Worm (Caenorhabditis elegans) whole organism, mixed stage, embryonic: ENCODE data around the gene spp-12.
A peak's percentile ranks its signal among the peaks of the same experiment; 100 is the strongest.

ENCODE experiments used
- M03D4.4 ChIP-seq: sonication (generic microtip); optimal IDR thresholded peaks from 2 replicates; lab custom pipeline; 2017; ENCODE audit warnings: mild to moderate bottlenecking, missing genetic modification characterization, missing compliant biosample characterization
- bed-3 ChIP-seq: fragments of 200-800 bp; sonication (Bioruptor generic); optimal IDR thresholded peaks from 3 replicates; lab custom pipeline; 2018; ENCODE audit warnings: mild to moderate bottlenecking, missing genetic modification characterization, moderate library complexity, missing compliant biosample characterization
- blmp-1 ChIP-seq: fragments of 150-350 bp; optimal IDR thresholded peaks from 2 replicates; lab custom pipeline; 2014; ENCODE audit warnings: missing biosample characterization, missing genetic modification characterization
- ceh-39 ChIP-seq: fragments of 150-350 bp; optimal IDR thresholded peaks from 2 replicates; lab custom pipeline; 2014; ENCODE audit warnings: missing biosample characterization, missing genetic modification characterization
- ceh-43 ChIP-seq: fragments of 200-800 bp; sonication (Bioruptor generic); optimal IDR thresholded peaks from 2 replicates; lab custom pipeline; 2018; ENCODE audit warnings: mild to moderate bottlenecking, missing genetic modification characterization, moderate library complexity, missing compliant biosample characterization
- ceh-83 ChIP-seq: fragments of 200-800 bp; sonication (Bioruptor generic); optimal IDR thresholded peaks from 2 replicates; lab custom pipeline; 2018; ENCODE audit warnings: mild to moderate bottlenecking, missing genetic modification characterization, missing compliant biosample characterization
- ces-1 ChIP-seq: fragments of 150-350 bp; optimal IDR thresholded peaks from 2 replicates; lab custom pipeline; 2014; ENCODE audit warnings: missing biosample characterization, missing genetic modification reagents, missing genetic modification characterization
- cnd-1 ChIP-seq: fragments of 200-800 bp; sonication (Bioruptor generic); optimal IDR thresholded peaks from 2 replicates; lab custom pipeline; 2018; ENCODE audit warnings: mild to moderate bottlenecking, missing genetic modification characterization, missing compliant biosample characterization
- drap-1 ChIP-seq: fragments of 200-800 bp; sonication (Bioruptor generic); optimal IDR thresholded peaks from 3 replicates; lab custom pipeline; 2018; ENCODE audit warnings: mild to moderate bottlenecking, missing genetic modification characterization, missing compliant biosample characterization
- elt-1 ChIP-seq: sonication (generic microtip); optimal IDR thresholded peaks from 2 replicates; lab custom pipeline; 2017; ENCODE audit warnings: missing genetic modification characterization, mild to moderate bottlenecking, missing compliant biosample characterization, antibody characterized with exemption, moderate library complexity, borderline replicate concordance; ENCODE audit not compliant: insufficient read depth
- elt-3 ChIP-seq: fragments of 150-350 bp; optimal IDR thresholded peaks from 2 replicates; lab custom pipeline; 2014; ENCODE audit warnings: missing biosample characterization, missing genetic modification characterization
- flh-1 ChIP-seq: fragments of 200-800 bp; sonication (Bioruptor generic); optimal IDR thresholded peaks from 2 replicates; lab custom pipeline; 2018; ENCODE audit warnings: mild to moderate bottlenecking, missing genetic modification characterization, moderate library complexity, missing compliant biosample characterization
- ham-2 ChIP-seq: fragments of 200-800 bp; sonication (Bioruptor generic); optimal IDR thresholded peaks from 2 replicates; lab custom pipeline; 2018; ENCODE audit warnings: mild to moderate bottlenecking, missing genetic modification characterization, missing compliant biosample characterization
- lsy-2 ChIP-seq: fragments of 150-350 bp; optimal IDR thresholded peaks from 2 replicates; lab custom pipeline; 2014; ENCODE audit warnings: missing biosample characterization, missing genetic modification characterization
- mab-5 ChIP-seq: fragments of 150-350 bp; optimal IDR thresholded peaks from 2 replicates; lab custom pipeline; 2014; ENCODE audit warnings: missing biosample characterization, missing genetic modification characterization
- mep-1 ChIP-seq: fragments of 150-350 bp; optimal IDR thresholded peaks from 2 replicates; lab custom pipeline; 2017; ENCODE audit warnings: missing biosample characterization, missing genetic modification reagents, missing genetic modification characterization, inconsistent platforms
- nhr-12 ChIP-seq: fragments of 150-350 bp; optimal IDR thresholded peaks from 2 replicates; lab custom pipeline; 2014; ENCODE audit warnings: missing biosample characterization, missing genetic modification characterization
- nhr-2 ChIP-seq: fragments of 150-350 bp; optimal IDR thresholded peaks from 2 replicates; lab custom pipeline; 2014; ENCODE audit warnings: missing biosample characterization, missing genetic modification characterization
- nhr-237 ChIP-seq: fragments of 150-350 bp; optimal IDR thresholded peaks from 2 replicates; lab custom pipeline; 2014; ENCODE audit warnings: missing biosample characterization, missing genetic modification characterization
- nhr-28 ChIP-seq: fragments of 150-350 bp; optimal IDR thresholded peaks from 2 replicates; lab custom pipeline; 2014; ENCODE audit warnings: missing biosample characterization, missing genetic modification characterization
- nhr-76 ChIP-seq: sonication (generic microtip); optimal IDR thresholded peaks from 2 replicates; lab custom pipeline; 2017; ENCODE audit warnings: missing biosample characterization, missing genetic modification characterization
- pha-4 ChIP-seq: fragments of 150-350 bp; optimal IDR thresholded peaks from 2 replicates; lab custom pipeline; 2018; ENCODE audit warnings: missing biosample characterization, missing genetic modification reagents, missing genetic modification characterization
- sem-2 ChIP-seq: fragments of 200-800 bp; sonication (Bioruptor generic); optimal IDR thresholded peaks from 2 replicates; lab custom pipeline; 2018; ENCODE audit warnings: mild to moderate bottlenecking, missing genetic modification characterization, missing compliant biosample characterization
- snpc-4 ChIP-seq: fragments of 150-350 bp; optimal IDR thresholded peaks from 2 replicates; lab custom pipeline; 2014; ENCODE audit warnings: missing biosample characterization, missing genetic modification characterization
- sptf-1 ChIP-seq: sonication (generic microtip); optimal IDR thresholded peaks from 2 replicates; lab custom pipeline; 2017; ENCODE audit warnings: mild to moderate bottlenecking, missing genetic modification characterization, moderate library complexity, missing compliant biosample characterization
- tbx-8 ChIP-seq: fragments of 200-800 bp; sonication (Bioruptor generic); optimal IDR thresholded peaks from 2 replicates; lab custom pipeline; 2018; ENCODE audit warnings: mild to moderate bottlenecking, missing genetic modification characterization, moderate library complexity, missing compliant biosample characterization
- unc-120 ChIP-seq: sonication (generic microtip); optimal IDR thresholded peaks from 2 replicates; lab custom pipeline; 2017; ENCODE audit warnings: missing genetic modification characterization, missing compliant biosample characterization; ENCODE audit not compliant: poor library complexity, severe bottlenecking
- unc-39 ChIP-seq: fragments of 150-350 bp; optimal IDR thresholded peaks from 2 replicates; lab custom pipeline; 2014; ENCODE audit warnings: missing biosample characterization, missing genetic modification characterization
- unc-62 ChIP-seq: fragments of 150-350 bp; optimal IDR thresholded peaks from 2 replicates; lab custom pipeline; 2014; ENCODE audit warnings: missing biosample characterization, missing genetic modification reagents, missing genetic modification characterization
- zip-8 ChIP-seq: fragments of 150-350 bp; optimal IDR thresholded peaks from 2 replicates; lab custom pipeline; 2014; ENCODE audit warnings: missing biosample characterization, missing genetic modification characterization
- ztf-11 ChIP-seq: fragments of 150-350 bp; optimal IDR thresholded peaks from 2 replicates; lab custom pipeline; 2014; ENCODE audit warnings: missing biosample characterization, missing genetic modification characterization

spp-12 gene

ce11 chrV:13866353-13866752, 23.3 kb upstream of the spp-12 start, which contains the start of gene nhr-175:
Gene nhr-175, plus strand, starts transcription at chrV:13866691.
- TF ChIP-seq mep-1 (no peak), mab-5 (tag; lab: Kevin White, UChicago) (no peak), flh-1 (GFP tag; lab: Kevin White, UChicago) (no peak), nhr-2 (tag; lab: Kevin White, UChicago) (no peak), ceh-39 (tag; lab: Kevin White, UChicago) (no peak), elt-1 (peak; percentile 91), ces-1 (no peak), M03D4.4 (tag; lab: Kevin White, UChicago) (no peak), blmp-1 (tag; lab: Kevin White, UChicago) (no peak), ham-2 (GFP tag; lab: Kevin White, UChicago) (peak; percentile 28)

- TF ChIP-seq ceh-43 (GFP tag; lab: Kevin White, UChicago) (peak; percentile 5), sem-2 (GFP tag; lab: Kevin White, UChicago) (peak; percentile 46), cnd-1 (peak; percentile 58), tbx-8 (GFP tag; lab: Kevin White, UChicago) (peak; percentile 11), drap-1 (GFP tag; lab: Kevin White, UChicago) (peak; percentile 50), ceh-83 (GFP tag; lab: Kevin White, UChicago) (peak; percentile 31)
These were observed 20.7 kb upstream of the spp-12 start for ce11 chrV:13868886-13869285.

ce11 chrV:13869551-13869950, 20.1 kb upstream of the spp-12 start:
- TF ChIP-seq ham-2 (GFP tag; lab: Kevin White, UChicago) = no peak
- TF ChIP-seq unc-120 (tag; lab: Kevin White, UChicago) = no peak
- no peak for TF ChIP-seq unc-62 (GFP tag; lab: Kevin White, UChicago)

- TF ChIP-seq pha-4 (tag; lab: Kevin White, UChicago) (no peak), lsy-2 (tag; lab: Kevin White, UChicago) (no peak), ceh-83 (GFP tag; lab: Kevin White, UChicago) (no peak), mep-1 (no peak), unc-39 (tag; lab: Kevin White, UChicago) (no peak), mab-5 (tag; lab: Kevin White, UChicago) (no peak), ham-2 (GFP tag; lab: Kevin White, UChicago) (no peak), nhr-76 (tag; lab: Kevin White, UChicago) (no peak), nhr-2 (tag; lab: Kevin White, UChicago) (no peak), elt-3 (tag; lab: Kevin White, UChicago) (no peak), elt-1 (no peak), nhr-237 (tag; lab: Kevin White, UChicago) (no peak)
- TF ChIP-seq, all 35 proteins: peak for 0
These were observed 16.7 kb upstream of the spp-12 start, which contains the start of gene cpt-5 for ce11 chrV:13872895-13873294. Gene cpt-5, plus strand, starts transcription at chrV:13873195.

ce11 chrV:13873323-13873722, 16.3 kb upstream of the spp-12 start:
- TF ChIP-seq ztf-11 (tag; lab: Kevin White, UChicago) (no peak), zip-8 (tag; lab: Kevin White, UChicago) (no peak), snpc-4 (tag; lab: Kevin White, UChicago) (no peak), nhr-28 (tag; lab: Kevin White, UChicago) (no peak), sem-2 (GFP tag; lab: Kevin White, UChicago) (no peak), lsy-2 (tag; lab: Kevin White, UChicago) (no peak), nhr-12 (tag; lab: Kevin White, UChicago) (no peak), ceh-43 (GFP tag; lab: Kevin White, UChicago) (no peak), bed-3 (GFP tag; lab: Kevin White, UChicago) (no peak), drap-1 (GFP tag; lab: Kevin White, UChicago) (no peak), sptf-1 (tag; lab: Kevin White, UChicago) (no peak), ces-1 (no peak), pha-4 (tag; lab: Kevin White, UChicago) (no peak), M03D4.4 (tag; lab: Kevin White, UChicago) (no peak), cnd-1 (no peak)
- TF ChIP-seq, all 35 proteins: peak for 0
